Worm (Caenorhabditis elegans) whole organism, midembryonic: ENCODE results near the gene clec-142.

Source experiments
- T22C8.4 ChIP-seq: fragments of 200-800 bp; sonication (Bioruptor generic); IDR thresholded peaks from 2 replicates; pipeline ENCODE4 v1.3.6; 2022; ENCODE audit warnings: missing genetic modification characterization, missing compliant biosample characterization
- flt-1 ChIP-seq: fragments of 200-800 bp; sonication (Bioruptor generic); IDR thresholded peaks from 2 replicates; pipeline ENCODE4 v1.3.6; 2022; ENCODE audit warnings: missing genetic modification characterization, missing compliant biosample characterization
- med-1 ChIP-seq: sonication (generic microtip); optimal IDR thresholded peaks from 2 replicates; lab custom pipeline; 2017; ENCODE audit warnings: missing genetic modification characterization, mild to moderate bottlenecking, missing compliant biosample characterization, antibody characterized with exemption, missing genetic modification reagents; ENCODE audit not compliant: insufficient read depth
- tab-1 ChIP-seq: fragments of 200-800 bp; sonication (Bioruptor generic); IDR thresholded peaks from 2 replicates; pipeline ENCODE4 v1.3.6; 2022; ENCODE audit warnings: missing genetic modification characterization, missing compliant biosample characterization
- ztf-23 ChIP-seq: fragments of 200-800 bp; sonication (Bioruptor generic); IDR thresholded peaks from 2 replicates; pipeline ENCODE4 v1.3.6; 2022; ENCODE audit warnings: missing genetic modification reagents, missing genetic modification characterization, missing compliant biosample characterization
- ztf-29 ChIP-seq: fragments of 200-800 bp; sonication (Bioruptor generic); IDR thresholded peaks from 2 replicates; pipeline ENCODE4 v1.3.6; 2022; ENCODE audit warnings: missing genetic modification reagents, missing genetic modification characterization, missing compliant biosample characterization

- no peak for TF ChIP-seq flt-1 (GFP tag; lab: Robert Waterston, UW)
- TF ChIP-seq tab-1 (GFP tag; lab: Robert Waterston, UW): no peak
- no peak for TF ChIP-seq ztf-29 (GFP tag; lab: Robert Waterston, UW)
- TF ChIP-seq T22C8.4: no peak
- no peak for TF ChIP-seq ztf-23
- no peak for TF ChIP-seq med-1
These were observed 11.9 kb upstream of the clec-142 start for ce11 chrII:8266559-8266958.
